Worm (Caenorhabditis elegans): ENCODE data around the gene syg-2.

DNA sequence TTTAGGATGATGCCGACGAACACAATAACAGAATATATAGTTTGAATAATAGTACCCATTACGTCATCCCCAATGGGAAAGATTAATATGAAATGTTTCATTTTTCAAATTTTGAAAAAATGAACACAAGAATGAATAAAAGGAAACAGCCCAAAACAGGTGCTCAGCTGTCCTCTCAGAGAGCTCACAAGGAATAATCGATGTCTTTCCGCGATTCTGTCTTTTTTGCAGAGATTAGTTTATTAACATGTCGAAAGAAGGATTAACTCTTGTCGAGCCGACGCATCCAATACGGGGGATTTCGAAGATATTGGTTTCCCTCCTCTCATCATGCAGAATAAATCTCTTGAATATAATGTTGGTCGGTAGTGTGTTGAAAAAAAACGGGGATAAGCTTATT lies 26.0 kb upstream of the syg-2 start, which contains the start of gene F54E4.2:
- no peak for TF ChIP-seq nhr-2 (tag; optimal IDR thresholded peaks at IDR 0.05)
- no peak for TF ChIP-seq blmp-1 (tag; optimal IDR thresholded peaks at IDR 0.05)
- no peak for TF ChIP-seq ztf-11 (tag; optimal IDR thresholded peaks at IDR 0.05)

All from whole organism, mixed stage, embryonic.